Worm (Caenorhabditis elegans): ENCODE measurements around the gene egl-23.

DNA sequence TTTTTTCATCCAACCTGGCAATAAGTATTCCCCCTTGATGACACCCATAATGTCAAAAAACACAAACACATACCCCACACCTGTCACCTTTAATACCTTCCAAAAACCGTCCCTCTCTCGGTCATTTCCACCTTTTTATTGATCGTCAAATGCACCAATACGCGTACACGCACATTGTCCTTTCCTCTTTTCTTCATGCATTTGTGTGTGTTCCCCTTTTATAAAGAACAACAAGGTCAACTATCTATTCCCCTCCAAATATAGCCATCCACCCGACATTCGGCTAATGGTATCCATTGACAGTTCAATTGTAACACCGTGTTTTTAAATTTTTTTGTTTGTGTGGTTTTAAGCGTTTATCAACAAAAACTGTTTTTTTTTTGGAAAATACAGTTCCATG, 43.7 kb upstream of the egl-23 start:
- TF ChIP-seq ztf-11 (tag; optimal IDR thresholded peaks at IDR 0.05) (no peak), lsy-2 (tag; optimal IDR thresholded peaks at IDR 0.05) (no peak), nhr-2 (tag; optimal IDR thresholded peaks at IDR 0.05) (peak; percentile 98), mep-1 (tag; optimal IDR thresholded peaks at IDR 0.05) (no peak), elt-3 (tag; optimal IDR thresholded peaks at IDR 0.05) (no peak), unc-39 (tag; optimal IDR thresholded peaks at IDR 0.05) (no peak), sptf-1 (tag; optimal IDR thresholded peaks at IDR 0.05) (no peak), snpc-4 (tag; optimal IDR thresholded peaks at IDR 0.05) (no peak)

All from whole organism, mixed stage, embryonic.